Worm (Caenorhabditis elegans) whole organism, L3 larva: ENCODE results near the gene scl-9.

Experiments used
- aly-2 ChIP-seq: fragments of 150-350 bp; optimal IDR thresholded peaks from 2 replicates; lab custom pipeline; 2014; ENCODE audit warnings: missing biosample characterization, missing genetic modification characterization
- ama-1 ChIP-seq: fragments of 150-350 bp; optimal IDR thresholded peaks from 2 replicates; lab custom pipeline; 2018
- ceh-28 ChIP-seq: fragments of 150-350 bp; optimal IDR thresholded peaks from 2 replicates; lab custom pipeline; 2014; ENCODE audit warnings: missing biosample characterization, missing genetic modification reagents, missing genetic modification characterization
- ceh-82 ChIP-seq: fragments of 150-350 bp; optimal IDR thresholded peaks from 2 replicates; lab custom pipeline; 2014; ENCODE audit warnings: missing biosample characterization, missing genetic modification characterization
- ceh-9 ChIP-seq: sonication (generic microtip); optimal IDR thresholded peaks from 2 replicates; lab custom pipeline; 2018; ENCODE audit warnings: missing biosample characterization, missing genetic modification characterization
- eor-1 ChIP-seq, 2 experiments: fragments of 150-350 bp; optimal IDR thresholded peaks; 2 replicates each; lab custom pipeline; 2014 to 2018; ENCODE audit warnings: missing biosample characterization in 2 of 2, missing genetic modification characterization in 2 of 2
- fkh-2 ChIP-seq: fragments of 150-350 bp; optimal IDR thresholded peaks from 2 replicates; lab custom pipeline; 2014; ENCODE audit warnings: missing biosample characterization, missing genetic modification reagents, missing genetic modification characterization
- jun-1 ChIP-seq: fragments of 150-350 bp; optimal IDR thresholded peaks from 2 replicates; lab custom pipeline; 2014; ENCODE audit warnings: missing biosample characterization, missing genetic modification reagents, missing genetic modification characterization
- lin-15B ChIP-seq: fragments of 150-350 bp; optimal IDR thresholded peaks from 2 replicates; lab custom pipeline; 2014; ENCODE audit warnings: missing biosample characterization, missing genetic modification characterization
- nhr-76 ChIP-seq: fragments of 150-350 bp; sonication (generic microtip); optimal IDR thresholded peaks from 5 replicates; lab custom pipeline; 2014; ENCODE audit warnings: missing biosample characterization, missing genetic modification characterization
- nhr-77 ChIP-seq: fragments of 150-350 bp; optimal IDR thresholded peaks from 2 replicates; lab custom pipeline; 2014; ENCODE audit warnings: missing biosample characterization, missing genetic modification characterization
- tbx-2 ChIP-seq: sonication (generic microtip); optimal IDR thresholded peaks from 2 replicates; lab custom pipeline; 2016; ENCODE audit warnings: mild to moderate bottlenecking, missing genetic modification characterization, missing compliant biosample characterization
- unc-39 ChIP-seq: sonication (generic microtip); optimal IDR thresholded peaks from 4 replicates; lab custom pipeline; 2017; ENCODE audit warnings: missing biosample characterization, missing genetic modification characterization
- unc-62 ChIP-seq: fragments of 150-350 bp; sonication (generic microtip); optimal IDR thresholded peaks from 4 replicates; lab custom pipeline; 2014; ENCODE audit warnings: missing biosample characterization, missing genetic modification reagents, missing genetic modification characterization

- TF ChIP-seq ceh-9 = no peak
- no peak for TF ChIP-seq nhr-76 (tag; lab: Kevin White, UChicago)
- no peak for TF ChIP-seq nhr-77
- no peak for TF ChIP-seq ceh-28
- no peak for TF ChIP-seq lin-15B (tag; lab: Kevin White, UChicago)
- TF ChIP-seq ceh-82 (tag; lab: Kevin White, UChicago) = no peak
- TF ChIP-seq eor-1 (tag; optimal IDR thresholded peaks at IDR 0.05; lab: Kevin White, UChicago) = no peak
- no peak for TF ChIP-seq unc-39 (tag; lab: Kevin White, UChicago)
- TF ChIP-seq fkh-2 = no peak
- no peak for TF ChIP-seq aly-2 (tag; lab: Kevin White, UChicago)
- no peak for TF ChIP-seq tbx-2 (tag; lab: Kevin White, UChicago)
- TF ChIP-seq unc-62 (GFP tag; lab: Kevin White, UChicago) = no peak
- TF ChIP-seq ama-1 (lab: Kevin White, UChicago) = no peak
- no peak for TF ChIP-seq jun-1 (tag; lab: Kevin White, UChicago)
Observed at ce11 chrIV:13013711-13014341, 33.1 kb upstream of the scl-9 start.
